Worm (Caenorhabditis elegans): ENCODE results near the gene unc-83.

The unc-83 gene

ce11 chrV:6517305-6518224, 52.7 kb downstream of the unc-83 start:
- no peak for TF ChIP-seq unc-62 (GFP tag; optimal IDR thresholded peaks at IDR 0.05)

ce11 chrV:6518225-6518396, 53.2 kb downstream of the unc-83 start, which contains the start of gene F46E10.3:
Gene F46E10.3 (plus strand): TSS chrV:6518297.
- no peak for TF ChIP-seq unc-62 (GFP tag; optimal IDR thresholded peaks at IDR 0.05)

- no peak for TF ChIP-seq unc-62 (GFP tag; optimal IDR thresholded peaks at IDR 0.05)
These were observed 55.7 kb downstream of the unc-83 start, which contains the start of the genes F46E10.2 and F46E10.18 for ce11 chrV:6520385-6521080. Gene F46E10.2 (plus strand): TSS chrV:6520435. Gene F46E10.18 (plus strand): TSS chrV:6521030.

ce11 chrV:6522879-6523497, 58.1 kb downstream of the unc-83 start:
- TF ChIP-seq unc-62 (GFP tag; optimal IDR thresholded peaks at IDR 0.05) = no peak

ce11 chrV:6524757-6525156, 59.9 kb downstream of the unc-83 start, which contains the start of gene acs-1:
Gene acs-1 (plus strand): TSS chrV:6524989.
- TF ChIP-seq unc-62 (GFP tag; optimal IDR thresholded peaks at IDR 0.05) = no peak

- no peak for TF ChIP-seq unc-62 (GFP tag; optimal IDR thresholded peaks at IDR 0.05)
These were observed 68.2 kb downstream of the unc-83 start, which contains the start of gene hpo-26 for ce11 chrV:6533030-6533429. Gene hpo-26 (minus strand): TSS chrV:6533060.

Data from whole organism, dauer.